Worm (Caenorhabditis elegans): ENCODE results near the gene C01C4.2.

DNA sequence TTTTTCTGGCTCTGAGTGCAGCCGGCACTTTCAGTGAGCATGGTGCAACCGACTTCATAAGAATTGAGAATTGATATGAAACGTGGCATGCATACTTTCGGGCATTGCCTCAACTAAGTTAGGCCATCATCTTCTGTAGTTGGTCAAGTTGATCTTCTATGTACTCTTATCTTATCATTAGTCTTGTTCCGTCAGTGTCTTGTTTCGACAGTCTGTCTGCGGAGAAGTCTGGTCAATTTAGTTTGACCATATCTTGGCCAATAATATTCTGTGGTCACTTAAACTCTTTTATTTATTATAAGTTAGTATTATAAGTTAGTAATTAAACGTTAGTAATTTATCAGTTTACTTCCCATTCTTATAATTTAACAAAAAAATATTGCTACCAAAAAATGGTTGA, 41.3 kb downstream of the C01C4.2 start:
- TF ChIP-seq ztf-11 (tag; optimal IDR thresholded peaks at IDR 0.05) (no peak), nhr-237 (tag; optimal IDR thresholded peaks at IDR 0.05) (no peak), R02D3.7 (tag; optimal IDR thresholded peaks at IDR 0.05) (no peak)
